Worm (Caenorhabditis elegans) whole organism, L1 larva: ENCODE data around the gene srdh-1.

Source experiments
- C16A3.4 ChIP-seq: fragments of 150-350 bp; optimal IDR thresholded peaks from 2 replicates; lab custom pipeline; 2014; ENCODE audit warnings: missing biosample characterization, missing genetic modification characterization
- C34B4.2 ChIP-seq: sonication (generic microtip); optimal IDR thresholded peaks from 2 replicates; lab custom pipeline; 2017; ENCODE audit warnings: mild to moderate bottlenecking, missing genetic modification characterization, missing compliant biosample characterization
- ces-1 ChIP-seq: fragments of 150-350 bp; optimal IDR thresholded peaks from 2 replicates; lab custom pipeline; 2014; ENCODE audit warnings: missing biosample characterization, missing genetic modification reagents, missing genetic modification characterization
- egl-13 ChIP-seq: sonication (generic microtip); optimal IDR thresholded peaks from 2 replicates; lab custom pipeline; 2016; ENCODE audit warnings: missing genotype, missing genetic modification reagents, missing genetic modification characterization, missing compliant biosample characterization
- hlh-4 ChIP-seq: sonication (generic microtip); optimal IDR thresholded peaks from 2 replicates; lab custom pipeline; 2016; ENCODE audit warnings: mild to moderate bottlenecking, missing genetic modification characterization, missing compliant biosample characterization
- lin-14 ChIP-seq: fragments of 200-800 bp; sonication (Bioruptor generic); optimal IDR thresholded peaks from 2 replicates; lab custom pipeline; 2018; ENCODE audit warnings: mild to moderate bottlenecking, missing genetic modification characterization, moderate library complexity, missing compliant biosample characterization
- nhr-90 ChIP-seq: sonication (generic microtip); optimal IDR thresholded peaks from 2 replicates; lab custom pipeline; 2016; ENCODE audit warnings: mild to moderate bottlenecking, missing genetic modification characterization, missing compliant biosample characterization; ENCODE audit not compliant: poor library complexity
- pag-3 ChIP-seq: sonication (generic microtip); optimal IDR thresholded peaks from 2 replicates; lab custom pipeline; 2017; ENCODE audit warnings: missing genetic modification characterization, mild to moderate bottlenecking, missing compliant biosample characterization, antibody characterized with exemption, borderline replicate concordance; ENCODE audit not compliant: insufficient read depth
- rnt-1 ChIP-seq: sonication (generic microtip); optimal IDR thresholded peaks from 2 replicates; lab custom pipeline; 2016; ENCODE audit warnings: mild to moderate bottlenecking, missing genetic modification characterization, moderate library complexity, missing compliant biosample characterization
- skn-1 ChIP-seq: fragments of 150-350 bp; optimal IDR thresholded peaks from 2 replicates; lab custom pipeline; 2014; ENCODE audit warnings: missing biosample characterization, missing genetic modification characterization
- sox-4 ChIP-seq: sonication (generic microtip); optimal IDR thresholded peaks from 2 replicates; lab custom pipeline; 2016; ENCODE audit warnings: missing genetic modification characterization, missing compliant biosample characterization

srdh-1 gene

ce11 chrII:8316701-8317100, 52.2 kb downstream of the srdh-1 start:
- no peak for TF ChIP-seq ces-1 (GFP tag; lab: Kevin White, UChicago)
- TF ChIP-seq sox-4 (tag; lab: Kevin White, UChicago) = no peak
- TF ChIP-seq C16A3.4 (tag; lab: Kevin White, UChicago) = no peak
- TF ChIP-seq nhr-90 (tag; lab: Kevin White, UChicago) = no peak
- TF ChIP-seq hlh-4 (tag; lab: Kevin White, UChicago) = no peak
- no peak for TF ChIP-seq lin-14
- no peak for TF ChIP-seq egl-13 (tag; lab: Kevin White, UChicago)
- TF ChIP-seq pag-3 (tag; lab: Kevin White, UChicago) = no peak
- TF ChIP-seq C34B4.2 (tag; lab: Kevin White, UChicago) = no peak
- no peak for TF ChIP-seq skn-1 (tag; lab: Kevin White, UChicago)
- no peak for TF ChIP-seq rnt-1 (tag; lab: Kevin White, UChicago)
